Worm (Caenorhabditis elegans): ENCODE measurements around the gene Y38H6C.18.

Y38H6C.18 gene

DNA sequence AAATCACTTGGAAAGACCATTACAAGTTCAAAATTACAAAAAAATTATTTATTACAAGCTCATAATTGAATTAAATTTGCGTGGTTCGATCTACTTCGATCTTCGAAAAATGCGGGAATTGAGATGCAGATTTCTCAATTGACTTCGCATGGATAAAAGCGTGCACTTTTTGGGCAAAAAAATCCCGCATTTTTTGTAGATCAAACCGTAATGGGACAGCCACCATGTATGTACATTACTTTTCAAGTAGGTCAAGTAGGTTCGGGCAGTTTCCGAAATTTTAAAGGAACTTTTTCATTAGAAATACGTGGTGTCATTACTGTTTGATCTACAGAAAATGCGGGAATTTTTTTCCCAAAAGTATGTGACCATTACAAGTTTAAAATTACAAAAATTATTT lies 49.4 kb downstream of the Y38H6C.18 start (continued):
- TF ChIP-seq ccch-3 (GFP tag; optimal IDR thresholded peaks at IDR 0.05), result no peak
- TF ChIP-seq let-607 (tag; optimal IDR thresholded peaks at IDR 0.05), result peak in 1 of 2 experiments; percentile 72
- no peak for TF ChIP-seq Y67H2A.10 (GFP tag; conservative IDR thresholded peaks at IDR 0.05)
- no peak for TF ChIP-seq Y53F4B.3 (GFP tag; IDR thresholded peaks at IDR 0.05)
- TF ChIP-seq dox-1 (GFP tag; IDR thresholded peaks at IDR 0.05), result peak; percentile 54; the same call in 1 of the 2 replicates
- TF ChIP-seq ceh-27 (GFP tag; optimal IDR thresholded peaks at IDR 0.05), result no peak
- no peak for TF ChIP-seq C06A6.2 (GFP tag; conservative IDR thresholded peaks at IDR 0.05)
- 0 out of 2 replicates have a peak, but pooled peaks have one; percentile 21 for TF ChIP-seq rcor-1 (GFP tag; IDR thresholded peaks at IDR 0.05)
- peak; percentile 42; the same call in 1 of the 2 replicates for TF ChIP-seq cebp-2 (GFP tag; IDR thresholded peaks at IDR 0.05)
- no peak for TF ChIP-seq fkh-3 (tag; optimal IDR thresholded peaks at IDR 0.05)
- no peak for TF ChIP-seq sdz-38 (tag; optimal IDR thresholded peaks at IDR 0.05)
- TF ChIP-seq madf-8 (GFP tag; conservative IDR thresholded peaks at IDR 0.05), result peak; percentile 59
- TF ChIP-seq snpc-1.1 (tag; optimal IDR thresholded peaks at IDR 0.05; ENCODE audit: insufficient read depth), result no peak
- TF ChIP-seq pha-4 (tag; optimal IDR thresholded peaks at IDR 0.05), result no peak
- 0 out of 2 replicates have a peak, but pooled peaks have one; percentile 22 for TF ChIP-seq D2030.7 (GFP tag; IDR thresholded peaks at IDR 0.05)
- no peak for TF ChIP-seq ztf-26 (tag; optimal IDR thresholded peaks at IDR 0.05)
- TF ChIP-seq bed-1 (GFP tag; IDR thresholded peaks at IDR 0.05), result 0 out of 2 replicates have a peak, but pooled peaks have one; percentile 60
- no peak for TF ChIP-seq rec-8 (tag; optimal IDR thresholded peaks at IDR 0.05)
- TF ChIP-seq ztf-25 (GFP tag; IDR thresholded peaks at IDR 0.05), result no peak
- TF ChIP-seq F52B5.7 (tag; optimal IDR thresholded peaks at IDR 0.05), result peak; percentile 54
- TF ChIP-seq him-1 (tag; optimal IDR thresholded peaks at IDR 0.05), result no peak
- no peak for TF ChIP-seq ztf-6 (GFP tag; IDR thresholded peaks at IDR 0.05)
- no peak for TF ChIP-seq unc-62 (GFP tag; optimal IDR thresholded peaks at IDR 0.05)
- TF ChIP-seq athp-1 (tag; optimal IDR thresholded peaks at IDR 0.05), result peak; percentile 21
- TF ChIP-seq dpff-1 (tag; optimal IDR thresholded peaks at IDR 0.05), result peak; percentile 40
- TF ChIP-seq K11D2.4 (GFP tag; IDR thresholded peaks at IDR 0.05), result no peak
- peak; percentile 53 for TF ChIP-seq efl-1 (GFP tag; optimal IDR thresholded peaks at IDR 0.05)
- TF ChIP-seq madf-3 (GFP tag; IDR thresholded peaks at IDR 0.05), result 0 out of 2 replicates have a peak, but pooled peaks have one; percentile 51
- peak; percentile 61 for TF ChIP-seq nhr-80 (tag; optimal IDR thresholded peaks at IDR 0.05)
- peak; percentile 4 for TF ChIP-seq zim-3 (tag; optimal IDR thresholded peaks at IDR 0.05)
- peak; percentile 57 for TF ChIP-seq lin-54 (GFP tag; optimal IDR thresholded peaks at IDR 0.05)
- peak; percentile 89 for TF ChIP-seq B0336.3 (GFP tag; IDR thresholded peaks at IDR 0.05)
- TF ChIP-seq F23B12.7 (tag; optimal IDR thresholded peaks at IDR 0.05; ENCODE audit: insufficient read depth), result no peak
- TF ChIP-seq lsy-27 (tag; optimal IDR thresholded peaks at IDR 0.05; ENCODE audit: borderline replicate concordance, insufficient read depth), result no peak
- peak; percentile 46; the same call in 1 of the 2 replicates for TF ChIP-seq ceh-100 (GFP tag; IDR thresholded peaks at IDR 0.05)
- TF ChIP-seq nhr-120 (GFP tag; IDR thresholded peaks at IDR 0.05), result no peak
- no peak for TF ChIP-seq die-1 (tag; optimal IDR thresholded peaks at IDR 0.05)
- no peak for TF ChIP-seq F57A8.1 (GFP tag; optimal IDR thresholded peaks at IDR 0.05)
- TF ChIP-seq mcd-1 (GFP tag; IDR thresholded peaks at IDR 0.05), result no peak
- TF ChIP-seq sptf-2 (GFP tag; optimal IDR thresholded peaks at IDR 0.05), result no peak
- peak; percentile 92 for TF ChIP-seq repo-1 (tag; optimal IDR thresholded peaks at IDR 0.05)
- TF ChIP-seq egl-18 (GFP tag; IDR thresholded peaks at IDR 0.05), result no peak
- 0 out of 2 replicates have a peak, but pooled peaks have one; percentile 14 for TF ChIP-seq F33H1.4 (GFP tag; IDR thresholded peaks at IDR 0.05)
- TF ChIP-seq F57C9.4 (tag; optimal IDR thresholded peaks at IDR 0.05), result peak; percentile 11
- peak; percentile 14; the same call in 1 of the 2 replicates for TF ChIP-seq lir-1 (GFP tag; conservative IDR thresholded peaks at IDR 0.05)
- TF ChIP-seq hmg-20 (GFP tag; IDR thresholded peaks at IDR 0.05), result 0 out of 2 replicates have a peak, but pooled peaks have one; percentile 9
- TF ChIP-seq mxl-1 (tag; optimal IDR thresholded peaks at IDR 0.05), result no peak
- no peak for TF ChIP-seq B0261.1 (tag; optimal IDR thresholded peaks at IDR 0.05)
